Worm (Caenorhabditis elegans): ENCODE measurements around the gene Y57A10C.9.

- TF ChIP-seq ztf-11 (tag; optimal IDR thresholded peaks at IDR 0.05) (no peak), nhr-77 (tag; optimal IDR thresholded peaks at IDR 0.05) (no peak), unc-62 (GFP tag; optimal IDR thresholded peaks at IDR 0.05 in 1 of 2) (no peak), unc-62 (tag; optimal IDR thresholded peaks at IDR 0.05) (no peak), nhr-76 (tag; optimal IDR thresholded peaks at IDR 0.05) (no peak), zfp-2 (tag; optimal IDR thresholded peaks at IDR 0.05) (no peak), lin-39 (tag; optimal IDR thresholded peaks at IDR 0.05) (no peak), egl-43 (GFP tag; IDR thresholded peaks at IDR 0.05) (no peak), nhr-10 (tag; optimal IDR thresholded peaks at IDR 0.05) (no peak), ama-1 (optimal IDR thresholded peaks at IDR 0.05) (no peak), nhr-25 (tag; optimal IDR thresholded peaks at IDR 0.05; ENCODE audit: borderline replicate concordance, insufficient read depth) (no peak), pha-4 (GFP tag; IDR thresholded peaks at IDR 0.05) (no peak), pha-4 (tag; optimal IDR thresholded peaks at IDR 0.05) (no peak)
These were observed 35.1 kb upstream of the Y57A10C.9 start, which contains the start of gene srg-17 for ce11 chrII:12473406-12473805.
